Worm (Caenorhabditis elegans) whole organism, L4 larva: ENCODE results near the gene srx-59.

ENCODE experiments used
- T20F7.1 ChIP-seq: fragments of 200-800 bp; sonication (Bioruptor generic); optimal IDR thresholded peaks from 2 replicates; lab custom pipeline; 2018; ENCODE audit warnings: mild to moderate bottlenecking, missing genetic modification characterization, missing compliant biosample characterization
- lin-38 ChIP-seq: fragments of 200-800 bp; sonication (Bioruptor generic); IDR thresholded peaks from 2 replicates; pipeline ENCODE4 v1.3.6; 2022; ENCODE audit warnings: missing genetic modification reagents, missing genetic modification characterization, missing compliant biosample characterization

DNA sequence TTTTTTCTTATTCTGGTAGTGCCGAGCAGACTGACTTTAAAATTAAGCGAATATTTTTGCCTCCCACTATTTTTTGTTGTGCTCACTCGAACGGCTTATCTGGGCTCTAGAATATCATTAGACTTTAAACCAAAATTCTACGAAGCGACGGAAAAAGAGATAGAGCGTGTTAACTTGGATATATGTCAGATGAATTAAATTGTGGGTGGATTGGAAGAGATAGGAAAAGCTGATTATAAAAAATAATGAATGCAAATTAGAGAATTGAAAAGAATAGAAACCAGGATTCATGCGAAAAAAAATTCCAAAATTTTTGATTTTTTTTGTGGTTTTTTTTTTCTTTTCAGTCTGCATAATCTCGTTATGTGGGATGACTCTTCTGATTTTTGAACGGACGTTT is 50.1 kb downstream of the srx-59 start, which contains the start of gene F20A1.4:
- TF ChIP-seq lin-38 (GFP tag; lab: Robert Waterston, UW) = no peak
- TF ChIP-seq T20F7.1 (GFP tag; lab: Kevin White, UChicago) = no peak
